Worm (Caenorhabditis elegans) whole organism, mixed stage, embryonic: ENCODE results near the gene clh-6.
"Not testable (repeated sequence)": the region's sequence is repeated elsewhere in the genome, so short reads cannot be mapped to it uniquely, and the experiment has no call there.

Source experiments
- M03D4.4 ChIP-seq: sonication (generic microtip); optimal IDR thresholded peaks from 2 replicates; lab custom pipeline; 2017; ENCODE audit warnings: mild to moderate bottlenecking, missing genetic modification characterization, missing compliant biosample characterization
- bed-3 ChIP-seq: fragments of 200-800 bp; sonication (Bioruptor generic); optimal IDR thresholded peaks from 3 replicates; lab custom pipeline; 2018; ENCODE audit warnings: mild to moderate bottlenecking, missing genetic modification characterization, moderate library complexity, missing compliant biosample characterization
- blmp-1 ChIP-seq: fragments of 150-350 bp; optimal IDR thresholded peaks from 2 replicates; lab custom pipeline; 2014; ENCODE audit warnings: missing biosample characterization, missing genetic modification characterization
- ceh-39 ChIP-seq: fragments of 150-350 bp; optimal IDR thresholded peaks from 2 replicates; lab custom pipeline; 2014; ENCODE audit warnings: missing biosample characterization, missing genetic modification characterization
- ceh-43 ChIP-seq: fragments of 200-800 bp; sonication (Bioruptor generic); optimal IDR thresholded peaks from 2 replicates; lab custom pipeline; 2018; ENCODE audit warnings: mild to moderate bottlenecking, missing genetic modification characterization, moderate library complexity, missing compliant biosample characterization
- ces-1 ChIP-seq: fragments of 150-350 bp; optimal IDR thresholded peaks from 2 replicates; lab custom pipeline; 2014; ENCODE audit warnings: missing biosample characterization, missing genetic modification reagents, missing genetic modification characterization
- cnd-1 ChIP-seq: fragments of 200-800 bp; sonication (Bioruptor generic); optimal IDR thresholded peaks from 2 replicates; lab custom pipeline; 2018; ENCODE audit warnings: mild to moderate bottlenecking, missing genetic modification characterization, missing compliant biosample characterization
- drap-1 ChIP-seq: fragments of 200-800 bp; sonication (Bioruptor generic); optimal IDR thresholded peaks from 3 replicates; lab custom pipeline; 2018; ENCODE audit warnings: mild to moderate bottlenecking, missing genetic modification characterization, missing compliant biosample characterization
- elt-1 ChIP-seq: sonication (generic microtip); optimal IDR thresholded peaks from 2 replicates; lab custom pipeline; 2017; ENCODE audit warnings: missing genetic modification characterization, mild to moderate bottlenecking, missing compliant biosample characterization, antibody characterized with exemption, moderate library complexity, borderline replicate concordance; ENCODE audit not compliant: insufficient read depth
- lin-13 ChIP-seq: fragments of 150-350 bp; optimal IDR thresholded peaks from 2 replicates; lab custom pipeline; 2014; ENCODE audit warnings: missing biosample characterization, missing genetic modification characterization
- mab-5 ChIP-seq: fragments of 150-350 bp; optimal IDR thresholded peaks from 2 replicates; lab custom pipeline; 2014; ENCODE audit warnings: missing biosample characterization, missing genetic modification characterization
- mep-1 ChIP-seq: fragments of 150-350 bp; optimal IDR thresholded peaks from 2 replicates; lab custom pipeline; 2017; ENCODE audit warnings: missing biosample characterization, missing genetic modification reagents, missing genetic modification characterization, inconsistent platforms
- mls-2 ChIP-seq: sonication (generic microtip); optimal IDR thresholded peaks from 2 replicates; lab custom pipeline; 2016; ENCODE audit warnings: mild to moderate bottlenecking, missing genetic modification characterization, moderate library complexity, missing compliant biosample characterization
- nhr-12 ChIP-seq: fragments of 150-350 bp; optimal IDR thresholded peaks from 2 replicates; lab custom pipeline; 2014; ENCODE audit warnings: missing biosample characterization, missing genetic modification characterization
- nhr-237 ChIP-seq: fragments of 150-350 bp; optimal IDR thresholded peaks from 2 replicates; lab custom pipeline; 2014; ENCODE audit warnings: missing biosample characterization, missing genetic modification characterization
- sem-2 ChIP-seq: fragments of 200-800 bp; sonication (Bioruptor generic); optimal IDR thresholded peaks from 2 replicates; lab custom pipeline; 2018; ENCODE audit warnings: mild to moderate bottlenecking, missing genetic modification characterization, missing compliant biosample characterization
- snpc-4 ChIP-seq: fragments of 150-350 bp; optimal IDR thresholded peaks from 2 replicates; lab custom pipeline; 2014; ENCODE audit warnings: missing biosample characterization, missing genetic modification characterization
- sptf-1 ChIP-seq: sonication (generic microtip); optimal IDR thresholded peaks from 2 replicates; lab custom pipeline; 2017; ENCODE audit warnings: mild to moderate bottlenecking, missing genetic modification characterization, moderate library complexity, missing compliant biosample characterization
- unc-39 ChIP-seq: fragments of 150-350 bp; optimal IDR thresholded peaks from 2 replicates; lab custom pipeline; 2014; ENCODE audit warnings: missing biosample characterization, missing genetic modification characterization
- unc-62 ChIP-seq: fragments of 150-350 bp; optimal IDR thresholded peaks from 2 replicates; lab custom pipeline; 2014; ENCODE audit warnings: missing biosample characterization, missing genetic modification reagents, missing genetic modification characterization
- ztf-11 ChIP-seq: fragments of 150-350 bp; optimal IDR thresholded peaks from 2 replicates; lab custom pipeline; 2014; ENCODE audit warnings: missing biosample characterization, missing genetic modification characterization

clh-6 gene

ce11 chrV:12024273-12024672 is 38.9 kb downstream of the clh-6 start:
- TF ChIP-seq sptf-1 (tag; lab: Kevin White, UChicago): peak; percentile 63
- TF ChIP-seq mls-2 (tag; lab: Kevin White, UChicago): peak; percentile 10
- no peak for TF ChIP-seq snpc-4 (tag; lab: Kevin White, UChicago)
- TF ChIP-seq ces-1 (GFP tag; lab: Kevin White, UChicago): peak; percentile 38

DNA sequence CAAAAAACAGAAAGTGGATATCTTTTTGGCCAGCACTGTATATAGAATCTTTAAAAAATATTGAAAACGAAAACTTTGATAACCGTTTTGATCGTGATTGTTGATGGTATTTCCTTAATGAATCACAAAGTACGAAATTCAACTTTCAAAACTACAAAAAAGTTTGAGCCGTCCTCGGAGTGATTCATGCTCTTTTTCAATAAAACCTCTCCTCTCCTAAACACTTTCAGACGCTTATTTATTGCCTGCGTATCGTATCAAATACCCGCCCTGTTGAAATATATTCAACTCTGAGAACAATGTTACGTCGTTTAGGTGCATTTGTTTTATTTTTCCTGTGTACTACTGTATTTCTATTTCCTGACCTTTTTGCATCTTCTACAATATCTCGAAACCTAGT is 42.2 kb downstream of the clh-6 start:
- TF ChIP-seq unc-39 (tag; lab: Kevin White, UChicago) (no peak), sem-2 (GFP tag; lab: Kevin White, UChicago) (no peak), nhr-12 (no peak), mab-5 (tag; lab: Kevin White, UChicago) (no peak), M03D4.4 (tag; lab: Kevin White, UChicago) (no peak), ceh-39 (tag; lab: Kevin White, UChicago) (no peak)

ce11 chrV:12020026-12020425 is 43.1 kb downstream of the clh-6 start, which contains the start of gene F10C2.3:
TSS of gene F10C2.3 (plus strand) at chrV:12020326.
- TF ChIP-seq unc-62 (GFP tag; lab: Kevin White, UChicago); mep-1; bed-3 (GFP tag; lab: Kevin White, UChicago): not testable (repeated sequence)

DNA sequence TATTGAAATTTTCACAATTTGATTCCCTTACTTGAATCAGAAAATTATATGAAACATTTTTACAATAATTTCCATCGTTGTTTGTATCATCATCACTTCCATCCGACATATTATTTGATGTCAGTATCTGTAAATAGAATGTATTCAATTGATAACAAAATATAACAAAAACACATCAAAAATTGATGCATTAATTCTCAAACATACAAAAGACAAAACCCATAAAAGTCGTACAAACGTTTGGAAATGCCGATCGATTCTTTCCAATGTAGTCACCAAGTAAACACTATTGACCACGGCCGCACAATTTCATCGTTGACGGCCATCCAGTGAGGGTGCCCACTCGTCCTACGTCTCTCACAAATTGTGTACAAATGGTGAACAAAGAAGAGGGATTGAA is 49.9 kb downstream of the clh-6 start, which contains the start of gene add-2:
Gene add-2, minus strand, starts transcription at position 109 of the 400 bp plus-strand sequence.
- no peak for TF ChIP-seq bed-3 (GFP tag; lab: Kevin White, UChicago)
- no peak for TF ChIP-seq cnd-1 (tag; lab: Kevin White, UChicago)
- no peak for TF ChIP-seq elt-1 (tag; lab: Kevin White, UChicago)
- no peak for TF ChIP-seq nhr-237
- no peak for TF ChIP-seq mab-5 (tag; lab: Kevin White, UChicago)
- TF ChIP-seq mls-2 (tag; lab: Kevin White, UChicago): no peak
- no peak for TF ChIP-seq drap-1 (GFP tag; lab: Kevin White, UChicago)
- TF ChIP-seq sem-2 (GFP tag; lab: Kevin White, UChicago): no peak
- TF ChIP-seq ceh-39 (tag; lab: Kevin White, UChicago): no peak
- no peak for TF ChIP-seq ceh-43 (GFP tag; lab: Kevin White, UChicago)
- TF ChIP-seq lin-13 (tag; lab: Kevin White, UChicago): no peak
- no peak for TF ChIP-seq ces-1 (GFP tag; lab: Kevin White, UChicago)
- TF ChIP-seq, all 35 proteins: peak for 0

DNA sequence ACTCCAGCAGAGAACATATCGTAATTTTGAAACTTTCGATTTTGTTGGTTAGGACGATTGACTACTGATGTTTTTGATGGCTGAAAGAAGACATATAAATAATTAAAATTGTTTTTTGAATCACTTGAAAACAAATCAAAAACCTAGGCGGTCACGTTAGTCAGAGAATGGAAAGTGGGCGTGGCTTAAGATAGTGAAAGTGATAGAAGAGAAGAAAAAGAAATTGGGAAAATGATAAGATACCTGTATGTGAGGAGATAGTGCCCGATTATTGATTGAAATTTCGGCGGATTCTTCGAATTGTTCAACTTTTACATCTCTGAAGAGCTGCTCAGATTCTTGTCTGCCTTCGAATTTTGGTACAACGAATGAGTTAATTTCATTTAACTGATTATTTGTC is 51.5 kb downstream of the clh-6 start:
- TF ChIP-seq unc-39 (tag; lab: Kevin White, UChicago) (no peak), bed-3 (GFP tag; lab: Kevin White, UChicago) (no peak), ztf-11 (tag; lab: Kevin White, UChicago) (no peak), blmp-1 (peak; percentile 36)
